Fruit fly (Drosophila melanogaster) whole organism, prepupa: ENCODE results near the gene CG42481.
A peak's percentile ranks its signal among the peaks of the same experiment; 100 is the strongest.

Experiments used
- CG10631 ChIP-seq: fragments of 200-800 bp; sonication (Bioruptor generic); optimal IDR thresholded peaks from 2 replicates; lab custom pipeline; 2016; ENCODE audit warnings: missing biosample characterization, missing genetic modification characterization
- CG10669 ChIP-seq: fragments of 200-800 bp; sonication (Bioruptor generic); optimal IDR thresholded peaks from 3 replicates; lab custom pipeline; 2018; ENCODE audit warnings: missing biosample characterization, mild to moderate bottlenecking, missing genetic modification characterization, moderate library complexity
- CG11294 ChIP-seq: fragments of 200-800 bp; sonication (Bioruptor generic); IDR thresholded peaks from 2 replicates; pipeline ENCODE4 v1.3.6; 2022; ENCODE audit warnings: missing biosample characterization, missing genetic modification characterization
- CG11762 ChIP-seq: fragments of 200-800 bp; sonication (Bioruptor generic); optimal IDR thresholded peaks from 3 replicates; lab custom pipeline; 2016; ENCODE audit warnings: missing biosample characterization, missing genetic modification characterization; ENCODE audit not compliant: insufficient read depth
- CG11902 ChIP-seq: fragments of 200-800 bp; sonication (Bioruptor generic); optimal IDR thresholded peaks from 3 replicates; lab custom pipeline; 2016; ENCODE audit warnings: missing biosample characterization, missing genetic modification characterization
- CG15336 ChIP-seq: fragments of 200-800 bp; sonication (Bioruptor generic); IDR thresholded peaks from 2 replicates; pipeline ENCODE4 v1.3.6; 2022; ENCODE audit warnings: missing biosample characterization, missing genetic modification characterization
- CG16779 ChIP-seq: fragments of 200-800 bp; sonication (Bioruptor generic); optimal IDR thresholded peaks from 3 replicates; lab custom pipeline; 2017; ENCODE audit warnings: missing biosample characterization, mild to moderate bottlenecking, missing genetic modification characterization
- CG3032 ChIP-seq: fragments of 200-800 bp; optimal IDR thresholded peaks from 2 replicates; lab custom pipeline; 2019; ENCODE audit warnings: missing biosample characterization, mild to moderate bottlenecking, missing genetic modification characterization, moderate library complexity
- CG31627 ChIP-seq: fragments of 200-800 bp; sonication (Bioruptor generic); optimal IDR thresholded peaks from 3 replicates; lab custom pipeline; 2016; ENCODE audit warnings: missing biosample characterization, missing genetic modification characterization
- CG32006 ChIP-seq: fragments of 200-800 bp; sonication (Bioruptor generic); optimal IDR thresholded peaks from 3 replicates; lab custom pipeline; 2017; ENCODE audit warnings: missing biosample characterization, mild to moderate bottlenecking, missing genetic modification characterization
- CG34406 ChIP-seq: fragments of 200-800 bp; sonication (Bioruptor generic); optimal IDR thresholded peaks from 3 replicates; lab custom pipeline; 2016; ENCODE audit warnings: missing biosample characterization, missing genetic modification characterization
- CG3919 ChIP-seq: fragments of 200-800 bp; sonication (Bioruptor generic); optimal IDR thresholded peaks from 3 replicates; lab custom pipeline; 2016; ENCODE audit warnings: missing biosample characterization, missing genetic modification characterization
- CG4318 ChIP-seq: fragments of 200-800 bp; sonication (Bioruptor generic); optimal IDR thresholded peaks from 3 replicates; lab custom pipeline; 2017; ENCODE audit warnings: missing biosample characterization, mild to moderate bottlenecking, missing genetic modification characterization
- CG6163 ChIP-seq: fragments of 200-800 bp; sonication (Bioruptor generic); IDR thresholded peaks from 3 replicates; pipeline ENCODE4 v1.3.6; 2022; ENCODE audit warnings: missing biosample characterization, missing genetic modification characterization
- CG6276 ChIP-seq: fragments of 200-800 bp; sonication (Bioruptor generic); optimal IDR thresholded peaks from 2 replicates; lab custom pipeline; 2017; ENCODE audit warnings: missing biosample characterization, mild to moderate bottlenecking, missing genetic modification characterization
- CG6792 ChIP-seq: fragments of 200-800 bp; sonication (Bioruptor generic); optimal IDR thresholded peaks from 3 replicates; lab custom pipeline; 2016; ENCODE audit warnings: missing biosample characterization, missing genetic modification characterization
- CG6854 ChIP-seq: fragments of 200-800 bp; sonication (Bioruptor generic); optimal IDR thresholded peaks from 2 replicates; lab custom pipeline; 2017; ENCODE audit warnings: missing biosample characterization, mild to moderate bottlenecking, missing genetic modification characterization
- CG7368 ChIP-seq: fragments of 200-800 bp; sonication (Bioruptor generic); optimal IDR thresholded peaks from 3 replicates; lab custom pipeline; 2016; ENCODE audit warnings: missing biosample characterization, missing genetic modification characterization
- CG8119 ChIP-seq: fragments of 200-800 bp; sonication (Bioruptor generic); IDR thresholded peaks from 3 replicates; pipeline ENCODE4 v1.3.6; 2022; ENCODE audit warnings: missing biosample characterization, missing genetic modification characterization
- CG8319 ChIP-seq: fragments of 200-800 bp; sonication (Bioruptor generic); optimal IDR thresholded peaks from 3 replicates; lab custom pipeline; 2016; ENCODE audit warnings: missing biosample characterization, missing genetic modification characterization
- CG8632 ChIP-seq: fragments of 200-800 bp; sonication (Bioruptor generic); optimal IDR thresholded peaks from 3 replicates; lab custom pipeline; 2016; ENCODE audit warnings: missing biosample characterization, missing genetic modification characterization
- CG9139 ChIP-seq: fragments of 200-800 bp; sonication (Bioruptor generic); optimal IDR thresholded peaks from 3 replicates; lab custom pipeline; 2017; ENCODE audit warnings: missing biosample characterization, mild to moderate bottlenecking, missing genetic modification characterization
- Eip75B ChIP-seq: fragments of 200-800 bp; sonication (Bioruptor generic); optimal IDR thresholded peaks from 3 replicates; lab custom pipeline; 2016; ENCODE audit warnings: missing biosample characterization, missing genetic modification characterization
- Eip78C ChIP-seq: fragments of 200-800 bp; sonication (Bioruptor generic); peaks from one replicate; lab custom pipeline; 2016; ENCODE audit warnings: missing biosample characterization, missing genetic modification characterization
- Ets21C ChIP-seq: fragments of 200-800 bp; sonication (Bioruptor generic); optimal IDR thresholded peaks from 3 replicates; lab custom pipeline; 2016; ENCODE audit warnings: missing biosample characterization, missing genetic modification characterization
- Ets96B ChIP-seq: fragments of 200-800 bp; optimal IDR thresholded peaks from 2 replicates; lab custom pipeline; 2019; ENCODE audit warnings: missing biosample characterization, mild to moderate bottlenecking, missing genetic modification characterization, moderate library complexity
- Gug ChIP-seq: fragments of 200-800 bp; sonication (Bioruptor generic); IDR thresholded peaks from 2 replicates; pipeline ENCODE4 v1.3.6; 2022; ENCODE audit warnings: missing biosample characterization, missing genetic modification characterization
- Hr38 ChIP-seq: sonication (Bioruptor generic); optimal IDR thresholded peaks from 2 replicates; lab custom pipeline; 2016; ENCODE audit warnings: missing biosample characterization, missing genetic modification characterization
- Hr39 ChIP-seq: fragments of 200-800 bp; sonication (Bioruptor generic); optimal IDR thresholded peaks from 2 replicates; lab custom pipeline; 2016; ENCODE audit warnings: missing biosample characterization, missing genetic modification characterization
- Hr4 ChIP-seq: fragments of 200-800 bp; sonication (Bioruptor generic); optimal IDR thresholded peaks from 3 replicates; lab custom pipeline; 2016; ENCODE audit warnings: missing biosample characterization, missing genetic modification characterization
- Lpt ChIP-seq: fragments of 200-800 bp; sonication (Bioruptor generic); optimal IDR thresholded peaks from 3 replicates; lab custom pipeline; 2016; ENCODE audit warnings: missing biosample characterization, missing genetic modification characterization
- Met ChIP-seq: fragments of 200-800 bp; sonication (Bioruptor generic); optimal IDR thresholded peaks from 3 replicates; lab custom pipeline; 2016; ENCODE audit warnings: missing biosample characterization, missing genetic modification characterization
- OdsH ChIP-seq: fragments of 200-800 bp; sonication (Bioruptor generic); optimal IDR thresholded peaks from 3 replicates; lab custom pipeline; 2016; ENCODE audit warnings: missing biosample characterization, missing genetic modification characterization
- Smox ChIP-seq: fragments of 200-800 bp; sonication (Bioruptor generic); optimal IDR thresholded peaks from 3 replicates; lab custom pipeline; 2016; ENCODE audit warnings: missing biosample characterization, missing genetic modification characterization
- Sox102F ChIP-seq: fragments of 200-800 bp; sonication (Bioruptor generic); optimal IDR thresholded peaks from 2 replicates; lab custom pipeline; 2016; ENCODE audit warnings: missing biosample characterization, mild to moderate bottlenecking, missing genetic modification characterization
- Sox14 ChIP-seq: fragments of 200-800 bp; sonication (Bioruptor generic); optimal IDR thresholded peaks from 3 replicates; lab custom pipeline; 2016; ENCODE audit warnings: missing biosample characterization, missing genetic modification characterization
- Sox15 ChIP-seq: fragments of 200-800 bp; sonication (Bioruptor generic); optimal IDR thresholded peaks from 3 replicates; lab custom pipeline; 2016; ENCODE audit warnings: missing biosample characterization, missing genetic modification characterization
- acj6 ChIP-seq: fragments of 200-800 bp; sonication (Bioruptor generic); optimal IDR thresholded peaks from 3 replicates; lab custom pipeline; 2016; ENCODE audit warnings: missing biosample characterization, missing genetic modification characterization
- cyc ChIP-seq: fragments of 200-800 bp; sonication (Bioruptor generic); optimal IDR thresholded peaks from 3 replicates; lab custom pipeline; 2016; ENCODE audit warnings: missing biosample characterization, missing genetic modification characterization
- dac ChIP-seq: fragments of 200-800 bp; sonication (Bioruptor generic); optimal IDR thresholded peaks from 2 replicates; lab custom pipeline; 2017; ENCODE audit warnings: missing biosample characterization, mild to moderate bottlenecking, missing genetic modification characterization
- dsx ChIP-seq: fragments of 200-800 bp; optimal IDR thresholded peaks from 3 replicates; lab custom pipeline; 2019; ENCODE audit warnings: missing biosample characterization, mild to moderate bottlenecking, missing genetic modification characterization, moderate library complexity; ENCODE audit not compliant: poor library complexity, severe bottlenecking
- eg ChIP-seq: fragments of 200-800 bp; sonication (Bioruptor generic); IDR thresholded peaks from 3 replicates; pipeline ENCODE4 v1.3.6; 2022; ENCODE audit warnings: missing biosample characterization, missing genetic modification characterization
- fd59A ChIP-seq: fragments of 200-800 bp; sonication (Bioruptor generic); optimal IDR thresholded peaks from 2 replicates; lab custom pipeline; 2017; ENCODE audit warnings: missing biosample characterization, mild to moderate bottlenecking, missing genetic modification characterization, missing genetic modification reagents
- fd85E ChIP-seq: fragments of 200-800 bp; sonication (Bioruptor generic); optimal IDR thresholded peaks from 3 replicates; lab custom pipeline; 2016; ENCODE audit warnings: missing biosample characterization, missing genetic modification characterization
- fkh ChIP-seq: fragments of 200-800 bp; sonication (Bioruptor generic); optimal IDR thresholded peaks from 3 replicates; lab custom pipeline; 2017; ENCODE audit warnings: missing biosample characterization, mild to moderate bottlenecking, missing genetic modification characterization, moderate library complexity
- lz ChIP-seq: fragments of 200-800 bp; sonication (Bioruptor generic); optimal IDR thresholded peaks from 3 replicates; lab custom pipeline; 2016; ENCODE audit warnings: missing biosample characterization, missing genetic modification characterization
- net ChIP-seq: fragments of 200-800 bp; sonication (Bioruptor generic); optimal IDR thresholded peaks from 3 replicates; lab custom pipeline; 2016; ENCODE audit warnings: missing biosample characterization, missing genetic modification characterization
- salr ChIP-seq, 2 experiments: fragments of 200-800 bp; sonication (Bioruptor generic); optimal IDR thresholded peaks; 3 replicates each; lab custom pipeline; 2016 to 2018; ENCODE audit warnings: missing biosample characterization in 2 of 2, missing genetic modification characterization in 2 of 2, mild to moderate bottlenecking in 1 of 2
- spab ChIP-seq: fragments of 200-800 bp; sonication (Bioruptor generic); optimal IDR thresholded peaks from 2 replicates; lab custom pipeline; 2017; ENCODE audit warnings: missing biosample characterization, mild to moderate bottlenecking, missing genetic modification characterization, missing genetic modification reagents
- svp ChIP-seq: fragments of 200-800 bp; sonication (Bioruptor generic); peaks from one replicate; lab custom pipeline; 2016; ENCODE audit warnings: missing biosample characterization, missing genetic modification characterization
- topi ChIP-seq: fragments of 200-800 bp; sonication (Bioruptor generic); optimal IDR thresholded peaks from 3 replicates; lab custom pipeline; 2016; ENCODE audit warnings: missing biosample characterization, missing genetic modification characterization
- vri ChIP-seq: fragments of 200-800 bp; sonication (Bioruptor generic); optimal IDR thresholded peaks from 3 replicates; lab custom pipeline; 2016; ENCODE audit warnings: missing biosample characterization, mild to moderate bottlenecking, missing genetic modification characterization

Gene CG42481

dm6 chr3L:13267254-13267653, 31.6 kb downstream of the CG42481 start:
- peak; percentile 74 for TF ChIP-seq CG8632 (GFP tag; lab: Kevin White, UChicago)
- TF ChIP-seq vri (GFP tag; lab: Kevin White, UChicago): peak; percentile 18
- peak; percentile 30 for TF ChIP-seq CG7368 (GFP tag; lab: Kevin White, UChicago)
- peak; percentile 51 for TF ChIP-seq CG4318 (GFP tag; lab: Kevin White, UChicago)
- TF ChIP-seq fd59A (GFP tag; lab: Kevin White, UChicago): peak; percentile 76
- TF ChIP-seq salr (GFP tag; optimal IDR thresholded peaks at IDR 0.05; lab: Kevin White, UChicago): peak; percentile 60 to 73
- peak; percentile 67 for TF ChIP-seq Eip75B
- TF ChIP-seq CG6276 (GFP tag; lab: Kevin White, UChicago): peak; percentile 19
- TF ChIP-seq Sox14 (GFP tag; lab: Kevin White, UChicago): peak; percentile 73
- peak; percentile 79 for TF ChIP-seq CG3919 (GFP tag; lab: Kevin White, UChicago)
- TF ChIP-seq fkh (GFP tag; lab: Kevin White, UChicago): no peak
- peak; percentile 94 for TF ChIP-seq Eip78C (GFP tag; lab: Kevin White, UChicago)
- peak; percentile 66 for TF ChIP-seq Sox102F (GFP tag; lab: Kevin White, UChicago)
- peak; percentile 9 for TF ChIP-seq CG6854
- peak; percentile 25 for TF ChIP-seq lz (GFP tag; lab: Kevin White, UChicago)
- TF ChIP-seq Smox (GFP tag; lab: Kevin White, UChicago): peak; percentile 44
- TF ChIP-seq net: peak; percentile 74
- peak; percentile 1 for TF ChIP-seq Met (GFP tag; lab: Kevin White, UChicago)
- peak; percentile 49 for TF ChIP-seq CG11762 (GFP tag; lab: Kevin White, UChicago)
- TF ChIP-seq CG34406 (GFP tag; lab: Kevin White, UChicago): peak; percentile 68
- TF ChIP-seq CG8319 (GFP tag; lab: Kevin White, UChicago): peak; percentile 19
- peak; percentile 76 for TF ChIP-seq dsx (GFP tag; lab: Kevin White, UChicago)
- TF ChIP-seq Hr39: peak; percentile 29
- TF ChIP-seq dac (GFP tag; lab: Kevin White, UChicago): no peak
- peak; percentile 73 for TF ChIP-seq CG10669 (GFP tag; lab: Kevin White, UChicago)
- no peak for TF ChIP-seq fd85E
- TF ChIP-seq OdsH (GFP tag; lab: Kevin White, UChicago): peak; percentile 85
- TF ChIP-seq CG11294 (GFP tag; lab: Robert Waterston, UW): no peak; the same call in 1 of the 2 replicates
- TF ChIP-seq CG32006: peak; percentile 77
- peak; percentile 33 for TF ChIP-seq CG11902 (GFP tag; lab: Kevin White, UChicago)
- TF ChIP-seq CG8119 (GFP tag; lab: Robert Waterston, UW): peak; percentile 62; the same call in 2 of the 3 replicates
- TF ChIP-seq CG9139 (GFP tag; lab: Kevin White, UChicago): peak; percentile 68
- peak; percentile 29; the same call in 1 of the 2 replicates for TF ChIP-seq Gug
- TF ChIP-seq CG6792 (GFP tag; lab: Kevin White, UChicago): peak; percentile 69
- peak; percentile 62 for TF ChIP-seq spab (GFP tag; lab: Kevin White, UChicago)
- TF ChIP-seq Ets21C (GFP tag; lab: Kevin White, UChicago): no peak
- TF ChIP-seq CG10631 (GFP tag; lab: Kevin White, UChicago): peak; percentile 80
- peak; percentile 20 for TF ChIP-seq Lpt
- TF ChIP-seq CG16779 (tag; lab: Kevin White, UChicago): peak; percentile 54
- peak; percentile 55 for TF ChIP-seq topi (GFP tag; lab: Kevin White, UChicago)
- TF ChIP-seq CG3032: peak; percentile 82
- peak; percentile 72 for TF ChIP-seq Hr4
- peak; percentile 76 for TF ChIP-seq svp (GFP tag; lab: Kevin White, UChicago)
- peak; percentile 30 for TF ChIP-seq cyc (GFP tag; lab: Kevin White, UChicago)
- TF ChIP-seq CG15336 (GFP tag; lab: Robert Waterston, UW): peak; percentile 49; the same call in 1 of the 2 replicates
- TF ChIP-seq acj6 (GFP tag; lab: Kevin White, UChicago): peak; percentile 83
- peak; percentile 88 for TF ChIP-seq Ets96B (tag; lab: Kevin White, UChicago)
- no peak for TF ChIP-seq Hr38 (GFP tag; lab: Kevin White, UChicago)
- TF ChIP-seq Sox15 (GFP tag; lab: Kevin White, UChicago): peak; percentile 62
- peak; percentile 46 for TF ChIP-seq CG31627 (GFP tag; lab: Kevin White, UChicago)
- peak; percentile 74; the same call in 2 of the 3 replicates for TF ChIP-seq CG6163 (GFP tag; lab: Robert Waterston, UW)
- peak; percentile 49; the same call in 1 of the 3 replicates for TF ChIP-seq eg (GFP tag; lab: Robert Waterston, UW)
